Fruit fly (Drosophila melanogaster) whole organism, embryonic: ENCODE results near the gene Rbf2.

Source experiments
- Abd-B ChIP-seq: fragments of 200-800 bp; sonication (Bioruptor generic); optimal IDR thresholded peaks from 2 replicates; lab custom pipeline; 2018; ENCODE audit warnings: missing biosample characterization, mild to moderate bottlenecking, missing genetic modification characterization, moderate library complexity
- BEAF-32 ChIP-seq: fragments of 200-800 bp; sonication (Bioruptor generic); optimal IDR thresholded peaks from 3 replicates; lab custom pipeline; 2017; ENCODE audit warnings: missing biosample characterization, missing genetic modification characterization, mild to moderate bottlenecking, moderate library complexity, missing genetic modification reagents
- Bgb ChIP-seq: fragments of 200-800 bp; sonication (Bioruptor generic); IDR thresholded peaks from 2 replicates; pipeline ENCODE4 v1.3.6; 2022; ENCODE audit warnings: missing biosample characterization, missing genetic modification characterization; ENCODE audit not compliant: partially characterized antibody
- C15 ChIP-seq: fragments of 200-800 bp; sonication (Bioruptor generic); IDR thresholded peaks from 3 replicates; pipeline ENCODE4 v1.3.6; 2022; ENCODE audit warnings: missing biosample characterization, missing genetic modification characterization
- CG10959 ChIP-seq: fragments of 200-800 bp; sonication (Bioruptor generic); IDR thresholded peaks from 2 replicates; pipeline ENCODE4 v1.3.6; 2022; ENCODE audit warnings: missing biosample characterization, missing genetic modification characterization
- CG11723 ChIP-seq: fragments of 200-800 bp; sonication (Bioruptor generic); optimal IDR thresholded peaks from 2 replicates; lab custom pipeline; 2017; ENCODE audit warnings: missing biosample characterization, mild to moderate bottlenecking, missing genetic modification characterization
- CG12071 ChIP-seq: fragments of 200-800 bp; sonication (Bioruptor generic); optimal IDR thresholded peaks from 3 replicates; lab custom pipeline; 2018; ENCODE audit warnings: missing biosample characterization, mild to moderate bottlenecking, missing genetic modification characterization
- CG12744 ChIP-seq: fragments of 200-800 bp; sonication (Bioruptor generic); optimal IDR thresholded peaks from 2 replicates; lab custom pipeline; 2016; ENCODE audit warnings: missing biosample characterization, missing genetic modification characterization
- CG13424 ChIP-seq: fragments of 200-800 bp; sonication (Bioruptor generic); optimal IDR thresholded peaks from 2 replicates; lab custom pipeline; 2019; ENCODE audit warnings: missing biosample characterization, mild to moderate bottlenecking, missing genetic modification characterization, moderate library complexity
- CG13624 ChIP-seq: fragments of 200-800 bp; sonication (Bioruptor generic); optimal IDR thresholded peaks from 2 replicates; lab custom pipeline; 2016; ENCODE audit warnings: missing biosample characterization, missing genetic modification characterization
- CG1647 ChIP-seq: fragments of 200-800 bp; sonication (Bioruptor generic); optimal IDR thresholded peaks from 3 replicates; lab custom pipeline; 2016; ENCODE audit warnings: missing biosample characterization, missing genetic modification characterization
- CG18262 ChIP-seq: fragments of 200-800 bp; optimal IDR thresholded peaks from 3 replicates; lab custom pipeline; 2019; ENCODE audit warnings: missing biosample characterization, mild to moderate bottlenecking, missing genetic modification characterization, moderate library complexity
- CG33557 ChIP-seq: fragments of 200-800 bp; sonication (Bioruptor generic); optimal IDR thresholded peaks from 2 replicates; lab custom pipeline; 2019; ENCODE audit warnings: missing biosample characterization, mild to moderate bottlenecking, missing genetic modification characterization, moderate library complexity
- CG4328 ChIP-seq: fragments of 200-800 bp; sonication (Bioruptor generic); optimal IDR thresholded peaks from 3 replicates; lab custom pipeline; 2017; ENCODE audit warnings: missing biosample characterization, missing genetic modification reagents, missing genetic modification characterization
- CG4424 ChIP-seq: fragments of 200-800 bp; sonication (Bioruptor generic); optimal IDR thresholded peaks from 3 replicates; lab custom pipeline; 2016; ENCODE audit warnings: missing biosample characterization, missing genetic modification characterization
- CG5245 ChIP-seq: fragments of 200-800 bp; sonication (Bioruptor generic); optimal IDR thresholded peaks from 3 replicates; lab custom pipeline; 2016; ENCODE audit warnings: missing biosample characterization, missing genetic modification characterization
- CG6175 ChIP-seq: fragments of 200-800 bp; sonication (Bioruptor generic); IDR thresholded peaks from 3 replicates; pipeline ENCODE4 v1.3.6; 2022; ENCODE audit warnings: missing biosample characterization, missing genetic modification characterization
- D ChIP-seq, 2 experiments: fragments of 200-800 bp in 1 of 2; fragments of >200 bp in 1 of 2; sonication (Bioruptor generic) in 1 of 2; optimal IDR thresholded peaks; 2 replicates in 1 of 2; 3 replicates in 1 of 2; lab custom pipeline; 2017; ENCODE audit warnings: mild to moderate bottlenecking in 1 of 2, missing biosample characterization in 1 of 2, missing genetic modification characterization in 1 of 2, missing genetic modification reagents in 1 of 2
- Deaf1 ChIP-seq: fragments of 200-800 bp; optimal IDR thresholded peaks from 3 replicates; lab custom pipeline; 2019; ENCODE audit warnings: missing biosample characterization, mild to moderate bottlenecking, missing genetic modification characterization, moderate library complexity
- HHEX ChIP-seq: fragments of 200-800 bp; sonication (Bioruptor generic); optimal IDR thresholded peaks from 3 replicates; lab custom pipeline; 2017; ENCODE audit warnings: missing biosample characterization, mild to moderate bottlenecking, missing genetic modification characterization, missing genetic modification reagents
- HLH4C ChIP-seq: fragments of 200-800 bp; sonication (Bioruptor generic); IDR thresholded peaks from 3 replicates; pipeline ENCODE4 v1.3.6; 2022; ENCODE audit warnings: missing biosample characterization, missing genetic modification characterization; ENCODE audit not compliant: partially characterized antibody
- Hsf ChIP-seq: fragments of 200-800 bp; sonication (Bioruptor generic); optimal IDR thresholded peaks from 3 replicates; lab custom pipeline; 2016; ENCODE audit warnings: missing biosample characterization, missing genetic modification characterization
- Lhr ChIP-seq: fragments of 200-800 bp; sonication (Bioruptor generic); optimal IDR thresholded peaks from 3 replicates; lab custom pipeline; 2017; ENCODE audit warnings: mild to moderate bottlenecking, missing biosample characterization, missing genetic modification reagents, missing genetic modification characterization
- NFAT ChIP-seq: fragments of 200-800 bp; sonication (Bioruptor generic); IDR thresholded peaks from 2 replicates; pipeline ENCODE4 v1.3.6; 2022; ENCODE audit warnings: missing biosample characterization, missing genetic modification characterization
- NfI ChIP-seq: fragments of 200-800 bp; sonication (Bioruptor generic); optimal IDR thresholded peaks from 3 replicates; lab custom pipeline; 2018; ENCODE audit warnings: missing biosample characterization, mild to moderate bottlenecking, missing genetic modification characterization, moderate library complexity
- Rx ChIP-seq: fragments of 200-800 bp; sonication (Bioruptor generic); IDR thresholded peaks from 2 replicates; pipeline ENCODE4 v1.3.6; 2022; ENCODE audit warnings: missing biosample characterization, missing genetic modification characterization
- Tbp ChIP-seq: fragments of >200 bp; optimal IDR thresholded peaks from 2 replicates; lab custom pipeline; 2018; ENCODE audit warnings: missing biosample characterization, missing genetic modification characterization
- amos ChIP-seq: fragments of 200-800 bp; sonication (Bioruptor generic); IDR thresholded peaks from 2 replicates; pipeline ENCODE4 v1.3.6; 2022; ENCODE audit warnings: missing biosample characterization, missing genetic modification characterization; ENCODE audit not compliant: partially characterized antibody
- cato ChIP-seq: fragments of 200-800 bp; sonication (Bioruptor generic); optimal IDR thresholded peaks from 2 replicates; lab custom pipeline; 2016; ENCODE audit warnings: missing biosample characterization, missing genetic modification characterization, borderline replicate concordance
- chinmo ChIP-seq: fragments of 200-800 bp; sonication (Bioruptor generic); IDR thresholded peaks from 4 replicates; pipeline ENCODE4 v1.3.6; 2022; ENCODE audit warnings: missing biosample characterization, missing genetic modification characterization; ENCODE audit not compliant: partially characterized antibody
- dmrt99B ChIP-seq: fragments of 200-800 bp; sonication (Bioruptor generic); optimal IDR thresholded peaks from 2 replicates; lab custom pipeline; 2018; ENCODE audit warnings: missing biosample characterization, mild to moderate bottlenecking, missing genetic modification characterization, moderate library complexity
- dpn ChIP-seq, 2 experiments: fragments of 200-800 bp; sonication (Bioruptor generic); optimal IDR thresholded peaks; 3 replicates each; lab custom pipeline; 2016; ENCODE audit warnings: missing biosample characterization in 2 of 2, missing genetic modification characterization in 2 of 2
- fd102C ChIP-seq: fragments of 200-800 bp; sonication (Bioruptor generic); optimal IDR thresholded peaks from 2 replicates; lab custom pipeline; 2018; ENCODE audit warnings: missing biosample characterization, mild to moderate bottlenecking, missing genetic modification characterization, moderate library complexity
- fu2 ChIP-seq: fragments of 200-800 bp; sonication (Bioruptor generic); optimal IDR thresholded peaks from 2 replicates; lab custom pipeline; 2016; ENCODE audit warnings: missing biosample characterization, missing genetic modification characterization
- hkb ChIP-seq, 2 experiments: fragments of 200-800 bp in 1 of 2; fragments of >200 bp in 1 of 2; sonication (Bioruptor generic) in 1 of 2; IDR thresholded peaks in 1 of 2; optimal IDR thresholded peaks in 1 of 2; 2 replicates each; pipeline versions ENCODE4 v1.3.6 to Lab custom; 2017 to 2022; ENCODE audit warnings: missing biosample characterization in 1 of 2, missing genetic modification characterization in 1 of 2
- kah ChIP-seq: fragments of 200-800 bp; sonication (Bioruptor generic); optimal IDR thresholded peaks from 2 replicates; lab custom pipeline; 2018; ENCODE audit warnings: missing biosample characterization, mild to moderate bottlenecking, missing genetic modification characterization
- knrl ChIP-seq: fragments of 200-800 bp; sonication (Bioruptor generic); IDR thresholded peaks from 3 replicates; pipeline ENCODE4 v1.3.6; 2022; ENCODE audit warnings: missing biosample characterization, missing genetic modification characterization; ENCODE audit not compliant: partially characterized antibody
- luna ChIP-seq: fragments of 200-800 bp; sonication (Bioruptor generic); optimal IDR thresholded peaks from 2 replicates; lab custom pipeline; 2016; ENCODE audit warnings: missing biosample characterization, missing genetic modification characterization
- mld ChIP-seq: fragments of 200-800 bp; sonication (Bioruptor generic); IDR thresholded peaks from 3 replicates; pipeline ENCODE4 v1.3.6; 2022; ENCODE audit warnings: missing biosample characterization, missing genetic modification characterization; ENCODE audit not compliant: partially characterized antibody
- odd ChIP-seq: fragments of 200-800 bp; sonication (Bioruptor generic); optimal IDR thresholded peaks from 2 replicates; lab custom pipeline; 2017; ENCODE audit warnings: missing biosample characterization, mild to moderate bottlenecking, missing genetic modification characterization
- otp ChIP-seq: fragments of 200-800 bp; sonication (Bioruptor generic); IDR thresholded peaks from 3 replicates; pipeline ENCODE4, ENCODE4 v1.3.6; 2022; ENCODE audit warnings: missing biosample characterization, missing genetic modification characterization
- pb ChIP-seq: fragments of 200-800 bp; sonication (Bioruptor generic); optimal IDR thresholded peaks from 3 replicates; lab custom pipeline; 2016; ENCODE audit warnings: missing biosample characterization, missing genetic modification characterization
- sd ChIP-seq: fragments of 200-800 bp; sonication (Bioruptor generic); optimal IDR thresholded peaks from 3 replicates; lab custom pipeline; 2018; ENCODE audit warnings: missing biosample characterization, mild to moderate bottlenecking, missing genetic modification characterization, moderate library complexity
- seq ChIP-seq: fragments of 200-800 bp; sonication (Bioruptor generic); IDR thresholded peaks from 2 replicates; pipeline ENCODE4 v1.3.6; 2022; ENCODE audit warnings: missing biosample characterization, missing genetic modification characterization
- sna ChIP-seq: fragments of 200-800 bp; sonication (Bioruptor generic); IDR thresholded peaks from 2 replicates; pipeline ENCODE4 v1.3.6; 2022; ENCODE audit warnings: missing biosample characterization, missing genetic modification characterization; ENCODE audit not compliant: partially characterized antibody
- stwl ChIP-seq: fragments of 200-800 bp; sonication (Bioruptor generic); optimal IDR thresholded peaks from 3 replicates; lab custom pipeline; 2018; ENCODE audit warnings: missing biosample characterization, mild to moderate bottlenecking, missing genetic modification characterization, moderate library complexity
- tio ChIP-seq: fragments of 200-800 bp; sonication (Bioruptor generic); optimal IDR thresholded peaks from 2 replicates; lab custom pipeline; 2017; ENCODE audit warnings: missing biosample characterization, missing genetic modification characterization, inconsistent platforms
- wek ChIP-seq: fragments of 200-800 bp; sonication (Bioruptor generic); optimal IDR thresholded peaks from 3 replicates; lab custom pipeline; 2018; ENCODE audit warnings: missing biosample characterization, mild to moderate bottlenecking, missing genetic modification characterization, moderate library complexity

The Rbf2 gene

DNA sequence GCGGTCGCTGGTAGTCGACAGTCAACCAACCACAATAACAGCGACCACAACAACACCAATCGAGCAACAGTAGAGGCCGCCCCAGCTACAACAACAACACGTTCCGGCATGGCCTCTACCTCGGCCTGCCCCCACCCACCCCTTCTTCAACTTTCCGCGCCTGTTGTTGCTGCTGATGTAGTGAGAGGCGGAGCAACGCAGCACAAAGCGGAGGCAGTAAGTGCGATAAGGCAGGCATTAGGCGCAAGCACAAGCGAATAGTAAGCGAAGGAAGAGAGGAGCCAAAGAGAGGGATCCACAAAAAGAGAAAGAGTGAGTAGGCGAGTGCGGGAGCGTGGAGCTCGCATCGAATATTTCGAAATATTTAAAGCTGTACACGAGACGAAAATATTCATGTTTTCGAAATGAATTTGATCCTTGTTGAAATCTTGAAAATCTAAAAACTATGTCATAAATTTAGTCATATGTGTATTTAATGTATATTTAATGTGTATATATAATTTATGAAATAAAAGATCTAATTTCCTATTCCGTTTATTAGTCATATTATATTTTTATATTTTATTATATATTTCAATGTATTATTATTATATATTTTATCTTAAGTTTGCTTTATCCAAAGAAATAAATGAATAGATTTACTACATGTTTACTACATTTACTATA lies 28.0 kb downstream of the Rbf2 start (continued):
- no peak for TF ChIP-seq CG13624 (GFP tag; lab: Kevin White, UChicago)
- peak; percentile 4; the same call in 1 of the 2 replicates for TF ChIP-seq amos
- TF ChIP-seq odd (GFP tag; lab: Kevin White, UChicago): no peak
- no peak for TF ChIP-seq BEAF-32 (GFP tag; lab: Kevin White, UChicago)
- TF ChIP-seq sd: no peak
- TF ChIP-seq Hsf (GFP tag; lab: Kevin White, UChicago): no peak
- no peak for TF ChIP-seq tio (GFP tag; lab: Kevin White, UChicago)
- TF ChIP-seq hkb (optimal IDR thresholded peaks at IDR 0.05; lab: Kevin White, UChicago): no peak
- TF ChIP-seq hkb (GFP tag; IDR thresholded peaks at IDR 0.05; lab: Robert Waterston, UW): peak; percentile 43; the same call in 1 of the 2 replicates
- no peak for TF ChIP-seq fu2 (GFP tag; lab: Kevin White, UChicago)
- no peak for TF ChIP-seq NFAT (GFP tag; lab: Robert Waterston, UW)
- peak; percentile 52 for TF ChIP-seq CG18262 (tag; lab: Kevin White, UChicago)
- TF ChIP-seq CG12744 (GFP tag; lab: Kevin White, UChicago): no peak
- no peak for TF ChIP-seq CG11723 (GFP tag; lab: Kevin White, UChicago)
- TF ChIP-seq Deaf1: peak; percentile 55
- no peak for TF ChIP-seq HHEX (GFP tag; lab: Kevin White, UChicago)
- no peak; the same call in 1 of the 2 replicates for TF ChIP-seq seq
- TF ChIP-seq dmrt99B (tag; lab: Kevin White, UChicago): peak; percentile 7
- TF ChIP-seq pb (GFP tag; lab: Kevin White, UChicago): no peak
- TF ChIP-seq NfI: no peak
- peak; percentile 2 for TF ChIP-seq CG12071
- no peak for TF ChIP-seq D (optimal IDR thresholded peaks at IDR 0.05; lab: Kevin White, UChicago)
- no peak for TF ChIP-seq D (GFP tag; optimal IDR thresholded peaks at IDR 0.05; lab: Kevin White, UChicago)
- peak; percentile 79 for TF ChIP-seq CG6175 (GFP tag; lab: Robert Waterston, UW)
- peak; percentile 56 for TF ChIP-seq sna (GFP tag; lab: Robert Waterston, UW)
- 0 out of 3 replicates have a peak, but pooled peaks have one; percentile 29 for TF ChIP-seq HLH4C (GFP tag; lab: Robert Waterston, UW)
- no peak for TF ChIP-seq cato (GFP tag; lab: Kevin White, UChicago)
- peak; percentile 93; the same call in 3 of the 4 replicates for TF ChIP-seq chinmo (GFP tag; lab: Robert Waterston, UW)
- no peak for TF ChIP-seq CG5245
- peak; percentile 12 for TF ChIP-seq CG13424 (tag; lab: Kevin White, UChicago)
- no peak for TF ChIP-seq dpn (GFP tag; optimal IDR thresholded peaks at IDR 0.05; lab: Kevin White, UChicago)
- no peak for TF ChIP-seq mld (GFP tag; lab: Robert Waterston, UW)
- no peak for TF ChIP-seq fd102C (GFP tag; lab: Kevin White, UChicago)
- no peak for TF ChIP-seq knrl
- no peak for TF ChIP-seq wek
- no peak for TF ChIP-seq luna (GFP tag; lab: Kevin White, UChicago)
- TF ChIP-seq otp (GFP tag; lab: Robert Waterston, UW): no peak
- TF ChIP-seq CG33557 (GFP tag; lab: Kevin White, UChicago): no peak
- TF ChIP-seq CG10959 (GFP tag; lab: Robert Waterston, UW): no peak
- no peak for TF ChIP-seq CG4328 (GFP tag; lab: Kevin White, UChicago)
- no peak for TF ChIP-seq Bgb (GFP tag; lab: Robert Waterston, UW)
- TF ChIP-seq CG4424 (GFP tag; lab: Kevin White, UChicago): no peak
- TF ChIP-seq Lhr: no peak
- no peak for TF ChIP-seq Abd-B (GFP tag; lab: Kevin White, UChicago)
- no peak for TF ChIP-seq CG1647
- no peak for TF ChIP-seq Tbp (GFP tag; lab: Kevin White, UChicago)
- TF ChIP-seq Rx (GFP tag; lab: Robert Waterston, UW): no peak
- no peak for TF ChIP-seq C15
- no peak for TF ChIP-seq stwl
- no peak for TF ChIP-seq kah
